Worm (Caenorhabditis elegans): Measurements from ENCODE around the gene T19D2.3.
A peak's percentile ranks its signal among the peaks of the same experiment; 100 is the strongest.

Gene T19D2.3

ce11 chrX:3969353-3969752, 30.3 kb downstream of the T19D2.3 start:
- TF ChIP-seq eor-1 (tag; optimal IDR thresholded peaks at IDR 0.05) (no peak), nfya-1 (tag; optimal IDR thresholded peaks at IDR 0.05; ENCODE audit: insufficient read depth) (peak; percentile 17), mml-1 (tag; optimal IDR thresholded peaks at IDR 0.05) (no peak), nhr-23 (tag; optimal IDR thresholded peaks at IDR 0.05) (no peak), pha-4 (tag; optimal IDR thresholded peaks at IDR 0.05) (peak; percentile 38), nhr-237 (tag; optimal IDR thresholded peaks at IDR 0.05) (no peak), nhr-76 (tag; optimal IDR thresholded peaks at IDR 0.05) (no peak), nhr-11 (tag; optimal IDR thresholded peaks at IDR 0.05) (no peak), nhr-43 (tag; optimal IDR thresholded peaks at IDR 0.05; ENCODE audit: poor library complexity, severe bottlenecking) (peak; percentile 47), nhr-25 (tag; optimal IDR thresholded peaks at IDR 0.05) (peak; percentile 41), pqm-1 (tag; optimal IDR thresholded peaks at IDR 0.05) (peak; percentile 9), nhr-28 (tag; optimal IDR thresholded peaks at IDR 0.05) (no peak), lin-39 (tag; optimal IDR thresholded peaks at IDR 0.05) (peak; percentile 55), nhr-67 (tag; optimal IDR thresholded peaks at IDR 0.05) (no peak)

DNA sequence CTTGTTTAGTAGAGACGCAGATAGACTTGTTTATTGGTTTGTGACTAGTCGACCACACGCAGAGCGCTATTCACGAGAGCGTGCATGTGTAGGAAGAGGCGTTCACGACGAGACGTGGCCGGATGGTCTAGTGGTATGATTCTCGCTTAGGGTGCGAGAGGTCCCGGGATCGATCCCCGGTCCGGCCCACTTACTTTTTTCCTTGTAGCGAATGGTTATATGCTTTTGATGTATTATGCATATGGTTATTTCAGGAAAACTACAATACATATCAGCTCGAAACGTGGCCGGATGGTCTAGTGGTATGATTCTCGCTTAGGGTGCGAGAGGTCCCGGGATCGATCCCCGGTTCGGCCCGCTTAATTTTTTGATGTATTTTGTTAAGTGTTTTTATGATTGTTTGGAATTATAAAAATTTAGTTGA, 30.9 kb downstream of the T19D2.3 start:
- TF ChIP-seq eor-1 (tag; optimal IDR thresholded peaks at IDR 0.05): no peak
- TF ChIP-seq skn-1 (tag; optimal IDR thresholded peaks at IDR 0.05): no peak
- TF ChIP-seq sea-2 (GFP tag; optimal IDR thresholded peaks at IDR 0.05): peak; percentile 41
- no peak for TF ChIP-seq nhr-12 (tag; optimal IDR thresholded peaks at IDR 0.05)
- peak; percentile 4 for TF ChIP-seq unc-39 (tag; optimal IDR thresholded peaks at IDR 0.05)
- TF ChIP-seq egl-27 (tag; optimal IDR thresholded peaks at IDR 0.05): peak; percentile 69
- TF ChIP-seq pqm-1 (tag; optimal IDR thresholded peaks at IDR 0.05): peak; percentile 47
- TF ChIP-seq lin-39 (tag; optimal IDR thresholded peaks at IDR 0.05): peak; percentile 65
- TF ChIP-seq lin-15B (tag; optimal IDR thresholded peaks at IDR 0.05): no peak
- TF ChIP-seq elt-2 (tag; optimal IDR thresholded peaks at IDR 0.05): peak; percentile 50
- TF ChIP-seq nhr-23 (tag; optimal IDR thresholded peaks at IDR 0.05): peak; percentile 39
- peak; percentile 76 for TF ChIP-seq nhr-25 (tag; optimal IDR thresholded peaks at IDR 0.05)
- TF ChIP-seq mml-1 (tag; optimal IDR thresholded peaks at IDR 0.05): no peak
- TF ChIP-seq ceh-9 (tag; optimal IDR thresholded peaks at IDR 0.05): no peak
- TF ChIP-seq zag-1 (tag; optimal IDR thresholded peaks at IDR 0.05): no peak
- TF ChIP-seq hmg-11 (tag; optimal IDR thresholded peaks at IDR 0.05): peak; percentile 51
- TF ChIP-seq ceh-16 (tag; optimal IDR thresholded peaks at IDR 0.05): no peak
- no peak for TF ChIP-seq nhr-67 (tag; optimal IDR thresholded peaks at IDR 0.05)
- peak; percentile 49 for TF ChIP-seq pha-4 (tag; optimal IDR thresholded peaks at IDR 0.05)
- no peak for TF ChIP-seq mdl-1 (tag; optimal IDR thresholded peaks at IDR 0.05)
- TF ChIP-seq ztf-11 (tag; optimal IDR thresholded peaks at IDR 0.05): no peak
- no peak for TF ChIP-seq R02D3.7 (tag; optimal IDR thresholded peaks at IDR 0.05)
- no peak for TF ChIP-seq elt-3 (tag; optimal IDR thresholded peaks at IDR 0.05)
- TF ChIP-seq tbx-2 (tag; optimal IDR thresholded peaks at IDR 0.05): peak; percentile 53
- TF ChIP-seq egl-5 (tag; optimal IDR thresholded peaks at IDR 0.05): peak; percentile 73
- no peak for TF ChIP-seq nhr-11 (tag; optimal IDR thresholded peaks at IDR 0.05)
- TF ChIP-seq aly-2 (tag; optimal IDR thresholded peaks at IDR 0.05): no peak
- TF ChIP-seq nhr-28 (tag; optimal IDR thresholded peaks at IDR 0.05): no peak
- TF ChIP-seq ceh-82 (tag; optimal IDR thresholded peaks at IDR 0.05): peak; percentile 14
- peak; percentile 49 for TF ChIP-seq nhr-43 (tag; optimal IDR thresholded peaks at IDR 0.05; ENCODE audit: poor library complexity, severe bottlenecking)
- TF ChIP-seq nfya-1 (tag; optimal IDR thresholded peaks at IDR 0.05; ENCODE audit: insufficient read depth): peak; percentile 64
- TF ChIP-seq lsy-12 (tag; optimal IDR thresholded peaks at IDR 0.05): peak; percentile 74
- no peak for TF ChIP-seq nhr-76 (tag; optimal IDR thresholded peaks at IDR 0.05)
- TF ChIP-seq unc-62 (GFP tag; optimal IDR thresholded peaks at IDR 0.05): peak; percentile 45
- TF ChIP-seq daf-12 (tag; optimal IDR thresholded peaks at IDR 0.05): no peak
- no peak for TF ChIP-seq elt-1 (tag; optimal IDR thresholded peaks at IDR 0.05)
- no peak for TF ChIP-seq fkh-10 (GFP tag; optimal IDR thresholded peaks at IDR 0.05)
- peak; percentile 11 for TF ChIP-seq ama-1 (optimal IDR thresholded peaks at IDR 0.05)
- no peak for TF ChIP-seq ztf-4 (tag; optimal IDR thresholded peaks at IDR 0.05)
- TF ChIP-seq jun-1 (tag; optimal IDR thresholded peaks at IDR 0.05): peak; percentile 74
- TF ChIP-seq nhr-77 (tag; optimal IDR thresholded peaks at IDR 0.05): peak; percentile 31
- TF ChIP-seq snpc-4 (tag; optimal IDR thresholded peaks at IDR 0.05): no peak
- no peak for TF ChIP-seq ZK546.5 (tag; optimal IDR thresholded peaks at IDR 0.05)
- TF ChIP-seq nhr-237 (tag; optimal IDR thresholded peaks at IDR 0.05): no peak
- TF ChIP-seq fos-1 (tag; optimal IDR thresholded peaks at IDR 0.05): peak; percentile 25
- TF ChIP-seq fkh-2 (tag; optimal IDR thresholded peaks at IDR 0.05): no peak
- TF ChIP-seq ceh-28 (tag; optimal IDR thresholded peaks at IDR 0.05): no peak

Data from whole organism, L3 larva.